Fruit fly (Drosophila melanogaster) whole organism, embryonic: ENCODE results near the gene CG32161.

Experiments used
- Atf6 ChIP-seq: fragments of 200-800 bp; sonication (Bioruptor generic); IDR thresholded peaks from 2 replicates; pipeline ENCODE4 v1.3.6; 2022; ENCODE audit warnings: missing biosample characterization, missing genetic modification characterization
- Awh ChIP-seq: fragments of 200-800 bp; sonication (Bioruptor generic); IDR thresholded peaks from 2 replicates; pipeline ENCODE4, ENCODE4 v1.3.6; 2022; ENCODE audit warnings: missing biosample characterization, missing genetic modification characterization
- CG10209 ChIP-seq: fragments of 200-800 bp; sonication (Bioruptor generic); optimal IDR thresholded peaks from 3 replicates; lab custom pipeline; 2017; ENCODE audit warnings: missing biosample characterization, mild to moderate bottlenecking, missing genetic modification characterization, missing genetic modification reagents
- CG11247 ChIP-seq: fragments of 200-800 bp; sonication (Bioruptor generic); IDR thresholded peaks from 2 replicates; pipeline ENCODE4 v1.3.6; 2022; ENCODE audit warnings: missing biosample characterization, missing genetic modification characterization
- CG13624 ChIP-seq: fragments of 200-800 bp; sonication (Bioruptor generic); optimal IDR thresholded peaks from 2 replicates; lab custom pipeline; 2016; ENCODE audit warnings: missing biosample characterization, missing genetic modification characterization
- CG14667 ChIP-seq: fragments of 200-800 bp; sonication (Bioruptor generic); IDR thresholded peaks from 2 replicates; pipeline ENCODE4 v1.3.6; 2022; ENCODE audit warnings: missing biosample characterization, missing genetic modification characterization
- CG15011 ChIP-seq: fragments of 200-800 bp; sonication (Bioruptor generic); optimal IDR thresholded peaks from 3 replicates; lab custom pipeline; 2018; ENCODE audit warnings: missing biosample characterization, mild to moderate bottlenecking, missing genetic modification characterization
- CG15269 ChIP-seq: fragments of 200-800 bp; sonication (Bioruptor generic); optimal IDR thresholded peaks from 2 replicates; lab custom pipeline; 2018; ENCODE audit warnings: missing biosample characterization, mild to moderate bottlenecking, missing genetic modification characterization, moderate library complexity
- CG17385 ChIP-seq: fragments of 200-800 bp; sonication (Bioruptor generic); optimal IDR thresholded peaks from 3 replicates; lab custom pipeline; 2018; ENCODE audit warnings: missing biosample characterization, mild to moderate bottlenecking, missing genetic modification characterization
- CG1792 ChIP-seq: fragments of 200-800 bp; sonication (Bioruptor generic); optimal IDR thresholded peaks from 2 replicates; lab custom pipeline; 2016; ENCODE audit warnings: missing biosample characterization, missing genetic modification characterization
- CG18262 ChIP-seq: fragments of 200-800 bp; optimal IDR thresholded peaks from 3 replicates; lab custom pipeline; 2019; ENCODE audit warnings: missing biosample characterization, mild to moderate bottlenecking, missing genetic modification characterization, moderate library complexity
- CG30403 ChIP-seq: fragments of 200-800 bp; sonication (Bioruptor generic); optimal IDR thresholded peaks from 3 replicates; lab custom pipeline; 2016; ENCODE audit warnings: missing biosample characterization, missing genetic modification characterization
- CG31388 ChIP-seq: fragments of 200-800 bp; sonication (Bioruptor generic); optimal IDR thresholded peaks from 2 replicates; lab custom pipeline; 2016; ENCODE audit warnings: missing biosample characterization, missing genetic modification characterization
- CG32767 ChIP-seq: fragments of 200-800 bp; sonication (Bioruptor generic); IDR thresholded peaks from 2 replicates; pipeline ENCODE4 v1.3.6; 2022; ENCODE audit warnings: missing biosample characterization, missing genetic modification characterization
- CG7556 ChIP-seq: fragments of 200-800 bp; sonication (Bioruptor generic); optimal IDR thresholded peaks from 2 replicates; lab custom pipeline; 2017; ENCODE audit warnings: missing biosample characterization, mild to moderate bottlenecking, missing genetic modification characterization
- CG8359 ChIP-seq: fragments of 200-800 bp; sonication (Bioruptor generic); optimal IDR thresholded peaks from 2 replicates; lab custom pipeline; 2017; ENCODE audit warnings: missing biosample characterization, mild to moderate bottlenecking, missing genetic modification characterization, borderline replicate concordance
- CG9817 ChIP-seq: fragments of 200-800 bp; sonication (Bioruptor generic); optimal IDR thresholded peaks from 2 replicates; lab custom pipeline; 2018; ENCODE audit warnings: missing biosample characterization, mild to moderate bottlenecking, missing genetic modification characterization, moderate library complexity
- Dbx ChIP-seq: fragments of 200-800 bp; sonication (Bioruptor generic); IDR thresholded peaks from 3 replicates; pipeline ENCODE4 v1.3.6; 2022; ENCODE audit warnings: missing biosample characterization, missing genetic modification characterization
- Drgx ChIP-seq: fragments of 200-800 bp; sonication (Bioruptor generic); IDR thresholded peaks from 2 replicates; pipeline ENCODE4 v1.3.6; 2022; ENCODE audit warnings: missing biosample characterization, missing genetic modification characterization
- E2f1 ChIP-seq: fragments of 200-800 bp; sonication (Bioruptor generic); IDR thresholded peaks from 2 replicates; pipeline ENCODE4 v1.3.6; 2022; ENCODE audit warnings: missing biosample characterization, missing genetic modification characterization
- E2f2 ChIP-seq: fragments of 200-800 bp; sonication (Bioruptor generic); IDR thresholded peaks from 2 replicates; pipeline ENCODE4 v1.3.6; 2022; ENCODE audit warnings: missing biosample characterization, missing genetic modification characterization
- Ets65A ChIP-seq: fragments of 200-800 bp; sonication (Bioruptor generic); peaks from one replicate; lab custom pipeline; 2016; ENCODE audit warnings: missing biosample characterization, missing genetic modification characterization
- Fer3 ChIP-seq: fragments of 200-800 bp; sonication (Bioruptor generic); optimal IDR thresholded peaks from 2 replicates; lab custom pipeline; 2018; ENCODE audit warnings: missing biosample characterization, mild to moderate bottlenecking, missing genetic modification characterization, moderate library complexity
- H15 ChIP-seq: fragments of 200-800 bp; sonication (Bioruptor generic); IDR thresholded peaks from 3 replicates; pipeline ENCODE4 v1.3.6; 2022; ENCODE audit warnings: missing biosample characterization, missing genetic modification characterization
- H2.0 ChIP-seq: fragments of 200-800 bp; sonication (Bioruptor generic); IDR thresholded peaks from 2 replicates; pipeline ENCODE4 v1.3.6; 2022; ENCODE audit warnings: missing biosample characterization, missing genetic modification characterization
- Hmr ChIP-seq: fragments of 200-800 bp; sonication (Bioruptor generic); optimal IDR thresholded peaks from 3 replicates; lab custom pipeline; 2017; ENCODE audit warnings: mild to moderate bottlenecking, missing biosample characterization, missing genetic modification reagents, missing genetic modification characterization
- Hr3 ChIP-seq: fragments of 200-800 bp; sonication (Bioruptor generic); optimal IDR thresholded peaks from 3 replicates; lab custom pipeline; 2016; ENCODE audit warnings: missing biosample characterization, missing genetic modification characterization
- NfI ChIP-seq: fragments of 200-800 bp; sonication (Bioruptor generic); optimal IDR thresholded peaks from 3 replicates; lab custom pipeline; 2018; ENCODE audit warnings: missing biosample characterization, mild to moderate bottlenecking, missing genetic modification characterization, moderate library complexity
- aop ChIP-seq: fragments of 200-800 bp; sonication (Bioruptor generic); IDR thresholded peaks from 2 replicates; pipeline ENCODE4 v1.3.6; 2022; ENCODE audit warnings: missing biosample characterization, missing genetic modification characterization
- cas ChIP-seq: fragments of 200-800 bp; sonication (Bioruptor generic); IDR thresholded peaks from 2 replicates; pipeline ENCODE4 v1.3.6; 2022; ENCODE audit warnings: missing biosample characterization, missing genetic modification characterization
- caup ChIP-seq: fragments of 200-800 bp; sonication (Bioruptor generic); optimal IDR thresholded peaks from 3 replicates; lab custom pipeline; 2017; ENCODE audit warnings: missing biosample characterization, mild to moderate bottlenecking, missing genetic modification characterization, moderate library complexity; ENCODE audit not compliant: severe bottlenecking
- chm ChIP-seq: fragments of 200-800 bp; sonication (Bioruptor generic); IDR thresholded peaks from 2 replicates; pipeline ENCODE4 v1.3.6; 2022; ENCODE audit warnings: missing biosample characterization, missing genetic modification characterization
- chn ChIP-seq: fragments of 200-800 bp; sonication (Bioruptor generic); optimal IDR thresholded peaks from 2 replicates; lab custom pipeline; 2016; ENCODE audit warnings: missing biosample characterization, missing genetic modification characterization
- cwo ChIP-seq: fragments of 200-800 bp; sonication (Bioruptor generic); optimal IDR thresholded peaks from 3 replicates; lab custom pipeline; 2017; ENCODE audit warnings: missing biosample characterization, missing genetic modification characterization, mild to moderate bottlenecking, moderate library complexity, missing genetic modification reagents
- disco-r ChIP-seq: fragments of 200-800 bp; sonication (Bioruptor generic); optimal IDR thresholded peaks from 2 replicates; lab custom pipeline; 2016; ENCODE audit warnings: missing biosample characterization, missing genetic modification characterization
- eve ChIP-seq, 2 experiments: fragments of >200 bp; optimal IDR thresholded peaks; 2 replicates each; lab custom pipeline; 2017; ENCODE audit warnings: missing biosample characterization in 2 of 2, missing genetic modification characterization in 2 of 2
- fd3F ChIP-seq: fragments of 200-800 bp; sonication (Bioruptor generic); optimal IDR thresholded peaks from 2 replicates; lab custom pipeline; 2018; ENCODE audit warnings: missing biosample characterization, mild to moderate bottlenecking, missing genetic modification characterization, moderate library complexity
- h ChIP-seq: fragments of >200 bp; optimal IDR thresholded peaks from 2 replicates; lab custom pipeline; 2017
- hkb ChIP-seq, 2 experiments: fragments of 200-800 bp in 1 of 2; fragments of >200 bp in 1 of 2; sonication (Bioruptor generic) in 1 of 2; IDR thresholded peaks in 1 of 2; optimal IDR thresholded peaks in 1 of 2; 2 replicates each; pipeline versions ENCODE4 v1.3.6 to Lab custom; 2017 to 2022; ENCODE audit warnings: missing biosample characterization in 1 of 2, missing genetic modification characterization in 1 of 2
- lab ChIP-seq: fragments of 200-800 bp; sonication (Bioruptor generic); optimal IDR thresholded peaks from 3 replicates; lab custom pipeline; 2017; ENCODE audit warnings: missing biosample characterization, missing genetic modification characterization, mild to moderate bottlenecking, moderate library complexity, missing genetic modification reagents
- mam ChIP-seq: fragments of 200-800 bp; sonication (Bioruptor generic); optimal IDR thresholded peaks from 3 replicates; lab custom pipeline; 2016; ENCODE audit warnings: missing biosample characterization, missing genetic modification characterization
- mirr ChIP-seq: fragments of 200-800 bp; sonication (Bioruptor generic); optimal IDR thresholded peaks from 3 replicates; lab custom pipeline; 2018; ENCODE audit warnings: missing biosample characterization, mild to moderate bottlenecking, missing genetic modification characterization
- nerfin-2 ChIP-seq: fragments of 200-800 bp; sonication (Bioruptor generic); IDR thresholded peaks from 2 replicates; pipeline ENCODE4 v1.3.6; 2022; ENCODE audit warnings: missing biosample characterization, missing genetic modification characterization; ENCODE audit not compliant: partially characterized antibody
- repo ChIP-seq: fragments of 200-800 bp; sonication (Bioruptor generic); optimal IDR thresholded peaks from 2 replicates; lab custom pipeline; 2016; ENCODE audit warnings: missing biosample characterization, missing genetic modification characterization
- sc ChIP-seq, 3 experiments: fragments of >200 bp in 2 of 3; fragments of 200-800 bp in 1 of 3; sonication (Bioruptor generic) in 1 of 3; optimal IDR thresholded peaks; 2 replicates in 2 of 3; 3 replicates in 1 of 3; lab custom pipeline; 2017; ENCODE audit warnings: mild to moderate bottlenecking in 1 of 3, missing biosample characterization in 1 of 3, missing genetic modification characterization in 1 of 3, missing genetic modification reagents in 1 of 3
- slou ChIP-seq: fragments of 200-800 bp; sonication (Bioruptor generic); optimal IDR thresholded peaks from 3 replicates; lab custom pipeline; 2016; ENCODE audit warnings: missing biosample characterization, missing genetic modification characterization
- tup ChIP-seq: fragments of 200-800 bp; sonication (Bioruptor generic); optimal IDR thresholded peaks from 2 replicates; lab custom pipeline; 2016; ENCODE audit warnings: missing biosample characterization, mild to moderate bottlenecking, missing genetic modification characterization, moderate library complexity
- wek ChIP-seq: fragments of 200-800 bp; sonication (Bioruptor generic); optimal IDR thresholded peaks from 3 replicates; lab custom pipeline; 2018; ENCODE audit warnings: missing biosample characterization, mild to moderate bottlenecking, missing genetic modification characterization, moderate library complexity
- zf30C ChIP-seq: fragments of 200-800 bp; sonication (Bioruptor generic); optimal IDR thresholded peaks from 3 replicates; lab custom pipeline; 2018; ENCODE audit warnings: missing biosample characterization, mild to moderate bottlenecking, missing genetic modification characterization

The CG32161 gene

dm6 chr3L:16885042-16885441, 39.0 kb downstream of the CG32161 start (continued):
- TF ChIP-seq caup (GFP tag; lab: Kevin White, UChicago) (no peak), CG14667 (GFP tag; lab: Robert Waterston, UW) (peak; percentile 25; the same call in 1 of the 2 replicates), nerfin-2 (GFP tag; lab: Robert Waterston, UW) (no peak), CG32767 (GFP tag; lab: Robert Waterston, UW) (no peak), cas (GFP tag; lab: Robert Waterston, UW) (peak; percentile 51; the same call in 1 of the 2 replicates), CG15011 (no peak), CG9817 (tag; lab: Kevin White, UChicago) (peak; percentile 20), disco-r (no peak), E2f1 (GFP tag; lab: Robert Waterston, UW) (0 out of 2 replicates have a peak, but pooled peaks have one; percentile 27), tup (GFP tag; lab: Kevin White, UChicago) (no peak), CG7556 (GFP tag; lab: Kevin White, UChicago) (peak; percentile 11), H15 (0 out of 3 replicates have a peak, but pooled peaks have one; percentile 9), NfI (GFP tag; lab: Kevin White, UChicago) (peak; percentile 30), CG1792 (GFP tag; lab: Kevin White, UChicago) (no peak), chn (GFP tag; lab: Kevin White, UChicago) (no peak), chm (no peak), CG10209 (GFP tag; lab: Kevin White, UChicago) (peak; percentile 10), CG18262 (tag; lab: Kevin White, UChicago) (no peak), repo (no peak), Hr3 (GFP tag; lab: Kevin White, UChicago) (no peak), fd3F (GFP tag; lab: Kevin White, UChicago) (peak; percentile 24), CG13624 (GFP tag; lab: Kevin White, UChicago) (peak; percentile 43), cwo (GFP tag; lab: Kevin White, UChicago) (peak; percentile 21), wek (GFP tag; lab: Kevin White, UChicago) (no peak), CG17385 (no peak), CG8359 (GFP tag; lab: Kevin White, UChicago) (no peak), mam (peak; percentile 40), Awh (GFP tag; lab: Robert Waterston, UW) (no peak), h (lab: Kevin White, UChicago) (no peak), CG11247 (GFP tag; lab: Robert Waterston, UW) (0 out of 2 replicates have a peak, but pooled peaks have one; percentile 11), zf30C (GFP tag; lab: Kevin White, UChicago) (no peak), Hmr (peak; percentile 39), sc (optimal IDR thresholded peaks at IDR 0.05; lab: Kevin White, UChicago) (no peak), sc (GFP tag; optimal IDR thresholded peaks at IDR 0.05; lab: Kevin White, UChicago) (no peak), mirr (GFP tag; lab: Kevin White, UChicago) (no peak), CG31388 (no peak), hkb (optimal IDR thresholded peaks at IDR 0.05; lab: Kevin White, UChicago) (no peak), hkb (GFP tag; IDR thresholded peaks at IDR 0.05; lab: Robert Waterston, UW) (peak; percentile 59; the same call in 1 of the 2 replicates), CG30403 (GFP tag; lab: Kevin White, UChicago) (peak; percentile 25), lab (GFP tag; lab: Kevin White, UChicago) (peak; percentile 70), E2f2 (GFP tag; lab: Robert Waterston, UW) (0 out of 2 replicates have a peak, but pooled peaks have one; percentile 26), CG15269 (tag; lab: Kevin White, UChicago) (peak; percentile 49), Ets65A (no peak), Dbx (GFP tag; lab: Robert Waterston, UW) (peak; percentile 45; the same call in 1 of the 3 replicates), Atf6 (GFP tag; lab: Robert Waterston, UW) (0 out of 2 replicates have a peak, but pooled peaks have one; percentile 38), Fer3 (peak; percentile 59), Drgx (GFP tag; lab: Robert Waterston, UW) (peak; percentile 28; the same call in 1 of the 2 replicates), eve (GFP tag; optimal IDR thresholded peaks at IDR 0.05; lab: Kevin White, UChicago) (no peak), slou (no peak), aop (GFP tag; lab: Robert Waterston, UW) (no peak), H2.0 (peak; percentile 17; the same call in 1 of the 2 replicates)
